Worm (Caenorhabditis elegans) whole organism, L3 larva: ENCODE data around the gene hbl-1.

Experiments
- R02D3.7 ChIP-seq: fragments of 150-350 bp; optimal IDR thresholded peaks from 2 replicates; lab custom pipeline; 2014; ENCODE audit warnings: missing biosample characterization, missing genetic modification characterization
- aly-2 ChIP-seq: fragments of 150-350 bp; optimal IDR thresholded peaks from 2 replicates; lab custom pipeline; 2014; ENCODE audit warnings: missing biosample characterization, missing genetic modification characterization
- ama-1 ChIP-seq: fragments of 150-350 bp; optimal IDR thresholded peaks from 2 replicates; lab custom pipeline; 2018
- ceh-16 ChIP-seq: sonication (generic microtip); optimal IDR thresholded peaks from 2 replicates; lab custom pipeline; 2017; ENCODE audit warnings: missing biosample characterization, missing genetic modification characterization
- ceh-28 ChIP-seq: fragments of 150-350 bp; optimal IDR thresholded peaks from 2 replicates; lab custom pipeline; 2014; ENCODE audit warnings: missing biosample characterization, missing genetic modification reagents, missing genetic modification characterization
- ceh-82 ChIP-seq: fragments of 150-350 bp; optimal IDR thresholded peaks from 2 replicates; lab custom pipeline; 2014; ENCODE audit warnings: missing biosample characterization, missing genetic modification characterization
- daf-12 ChIP-seq: fragments of 150-350 bp; optimal IDR thresholded peaks from 2 replicates; lab custom pipeline; 2014; ENCODE audit warnings: missing biosample characterization, missing genetic modification reagents, missing genetic modification characterization
- egl-27 ChIP-seq: sonication (generic microtip); optimal IDR thresholded peaks from 4 replicates; lab custom pipeline; 2017; ENCODE audit warnings: missing biosample characterization, missing genetic modification reagents, missing genetic modification characterization
- egl-5 ChIP-seq: fragments of 150-350 bp; optimal IDR thresholded peaks from 2 replicates; lab custom pipeline; 2017; ENCODE audit warnings: missing biosample characterization, missing genetic modification reagents, missing genetic modification characterization, inconsistent platforms
- elt-1 ChIP-seq: fragments of 150-350 bp; optimal IDR thresholded peaks from 2 replicates; lab custom pipeline; 2014; ENCODE audit warnings: missing biosample characterization, missing genetic modification characterization
- elt-2 ChIP-seq: sonication (generic microtip); optimal IDR thresholded peaks from 2 replicates; lab custom pipeline; 2016; ENCODE audit warnings: missing genetic modification reagents, mild to moderate bottlenecking, missing genetic modification characterization, missing compliant biosample characterization
- elt-3 ChIP-seq, 3 experiments: fragments of 150-350 bp in 1 of 3; sonication (generic microtip) in 2 of 3; optimal IDR thresholded peaks; 2 replicates in 2 of 3; 4 replicates in 1 of 3; lab custom pipeline; 2014 to 2017; ENCODE audit warnings: missing biosample characterization in 3 of 3, missing genetic modification characterization in 3 of 3
- eor-1 ChIP-seq, 2 experiments: fragments of 150-350 bp; optimal IDR thresholded peaks; 2 replicates each; lab custom pipeline; 2014 to 2018; ENCODE audit warnings: missing biosample characterization in 2 of 2, missing genetic modification characterization in 2 of 2
- fkh-10 ChIP-seq: sonication (generic microtip); optimal IDR thresholded peaks from 2 replicates; lab custom pipeline; 2017; ENCODE audit warnings: missing biosample characterization, missing genetic modification reagents, missing genetic modification characterization
- fkh-2 ChIP-seq: fragments of 150-350 bp; optimal IDR thresholded peaks from 2 replicates; lab custom pipeline; 2014; ENCODE audit warnings: missing biosample characterization, missing genetic modification reagents, missing genetic modification characterization
- fos-1 ChIP-seq: fragments of 150-350 bp; optimal IDR thresholded peaks from 2 replicates; lab custom pipeline; 2014; ENCODE audit warnings: missing biosample characterization, missing genetic modification characterization
- hmg-11 ChIP-seq: sonication (generic microtip); optimal IDR thresholded peaks from 2 replicates; lab custom pipeline; 2016; ENCODE audit warnings: missing genetic modification characterization, missing compliant biosample characterization
- jun-1 ChIP-seq: fragments of 150-350 bp; optimal IDR thresholded peaks from 2 replicates; lab custom pipeline; 2014; ENCODE audit warnings: missing biosample characterization, missing genetic modification reagents, missing genetic modification characterization
- lin-39 ChIP-seq: fragments of 150-350 bp; optimal IDR thresholded peaks from 2 replicates; lab custom pipeline; 2018; ENCODE audit warnings: missing biosample characterization, missing genetic modification reagents, missing genetic modification characterization
- lsy-12 ChIP-seq: sonication (generic microtip); optimal IDR thresholded peaks from 2 replicates; lab custom pipeline; 2016; ENCODE audit warnings: mild to moderate bottlenecking, missing genetic modification characterization, missing compliant biosample characterization
- mdl-1 ChIP-seq: fragments of 150-350 bp; optimal IDR thresholded peaks from 2 replicates; lab custom pipeline; 2014; ENCODE audit warnings: missing biosample characterization, missing genetic modification characterization
- mml-1 ChIP-seq: fragments of 150-350 bp; sonication (generic microtip); optimal IDR thresholded peaks from 3 replicates; lab custom pipeline; 2014; ENCODE audit warnings: missing biosample characterization, missing genetic modification characterization
- nfya-1 ChIP-seq: sonication (generic microtip); optimal IDR thresholded peaks from 2 replicates; lab custom pipeline; 2017; ENCODE audit warnings: missing genetic modification characterization, mild to moderate bottlenecking, missing compliant biosample characterization, antibody characterized with exemption, moderate library complexity; ENCODE audit not compliant: insufficient read depth
- nhr-11 ChIP-seq: fragments of 150-350 bp; optimal IDR thresholded peaks from 2 replicates; lab custom pipeline; 2014; ENCODE audit warnings: missing biosample characterization, missing genetic modification characterization
- nhr-12 ChIP-seq: fragments of 150-350 bp; optimal IDR thresholded peaks from 2 replicates; lab custom pipeline; 2014; ENCODE audit warnings: missing biosample characterization, missing genetic modification characterization
- nhr-23 ChIP-seq: fragments of 150-350 bp; optimal IDR thresholded peaks from 2 replicates; lab custom pipeline; 2014; ENCODE audit warnings: missing biosample characterization, missing genetic modification reagents, missing genetic modification characterization
- nhr-25 ChIP-seq: sonication (generic microtip); optimal IDR thresholded peaks from 2 replicates; lab custom pipeline; 2017; ENCODE audit warnings: missing biosample characterization, missing genetic modification characterization
- nhr-28 ChIP-seq: fragments of 150-350 bp; optimal IDR thresholded peaks from 2 replicates; lab custom pipeline; 2014; ENCODE audit warnings: missing biosample characterization, missing genetic modification characterization
- nhr-67 ChIP-seq: fragments of 150-350 bp; optimal IDR thresholded peaks from 2 replicates; lab custom pipeline; 2014; ENCODE audit warnings: missing biosample characterization, missing genetic modification characterization
- nhr-76 ChIP-seq: fragments of 150-350 bp; sonication (generic microtip); optimal IDR thresholded peaks from 5 replicates; lab custom pipeline; 2014; ENCODE audit warnings: missing biosample characterization, missing genetic modification characterization
- nhr-77 ChIP-seq: fragments of 150-350 bp; optimal IDR thresholded peaks from 2 replicates; lab custom pipeline; 2014; ENCODE audit warnings: missing biosample characterization, missing genetic modification characterization
- pha-4 ChIP-seq: fragments of 150-350 bp; optimal IDR thresholded peaks from 2 replicates; lab custom pipeline; 2014; ENCODE audit warnings: missing biosample characterization, missing genetic modification reagents, missing genetic modification characterization
- pqm-1 ChIP-seq: fragments of 150-350 bp; optimal IDR thresholded peaks from 2 replicates; lab custom pipeline; 2017; ENCODE audit warnings: missing biosample characterization, missing genetic modification characterization, inconsistent platforms
- sea-2 ChIP-seq: fragments of 150-350 bp; sonication (generic microtip); optimal IDR thresholded peaks from 4 replicates; lab custom pipeline; 2014; ENCODE audit warnings: missing biosample characterization, missing genetic modification reagents, missing genetic modification characterization
- skn-1 ChIP-seq: fragments of 150-350 bp; optimal IDR thresholded peaks from 2 replicates; lab custom pipeline; 2014; ENCODE audit warnings: missing biosample characterization, missing genetic modification characterization
- snpc-4 ChIP-seq: fragments of 150-350 bp; optimal IDR thresholded peaks from 2 replicates; lab custom pipeline; 2014; ENCODE audit warnings: missing biosample characterization, missing genetic modification characterization
- tbx-2 ChIP-seq: sonication (generic microtip); optimal IDR thresholded peaks from 2 replicates; lab custom pipeline; 2016; ENCODE audit warnings: mild to moderate bottlenecking, missing genetic modification characterization, missing compliant biosample characterization
- unc-39 ChIP-seq: sonication (generic microtip); optimal IDR thresholded peaks from 4 replicates; lab custom pipeline; 2017; ENCODE audit warnings: missing biosample characterization, missing genetic modification characterization
- unc-62 ChIP-seq: fragments of 150-350 bp; sonication (generic microtip); optimal IDR thresholded peaks from 4 replicates; lab custom pipeline; 2014; ENCODE audit warnings: missing biosample characterization, missing genetic modification reagents, missing genetic modification characterization
- zag-1 ChIP-seq: fragments of 150-350 bp; optimal IDR thresholded peaks from 2 replicates; lab custom pipeline; 2014; ENCODE audit warnings: missing biosample characterization, missing genetic modification characterization

Gene hbl-1

DNA sequence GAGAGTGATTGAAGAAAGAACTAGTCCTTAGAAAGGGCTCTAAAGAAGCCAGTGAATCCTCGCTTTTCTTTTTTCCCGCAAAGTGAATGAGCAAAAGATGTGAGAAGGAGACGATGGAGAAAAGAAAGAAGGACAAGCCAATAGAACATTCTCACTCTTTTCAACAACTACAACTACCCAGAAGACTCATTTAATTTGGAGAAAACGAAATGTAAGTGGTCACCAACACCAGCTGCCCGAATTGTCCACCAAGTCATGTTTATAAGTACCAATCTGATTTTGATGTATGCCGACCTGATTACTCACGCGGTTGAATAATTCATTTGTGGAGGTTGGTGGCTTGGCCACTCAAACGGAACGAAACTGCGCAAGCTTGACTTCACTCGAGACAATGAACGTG lies 19.4 kb upstream of the hbl-1 start:
- TF ChIP-seq ama-1 (lab: Kevin White, UChicago) = no peak
- no peak for TF ChIP-seq ceh-28
- no peak for TF ChIP-seq nhr-12 (tag; lab: Kevin White, UChicago)
- TF ChIP-seq jun-1 (tag; lab: Kevin White, UChicago) = no peak
- no peak for TF ChIP-seq R02D3.7 (tag; lab: Kevin White, UChicago)
- no peak for TF ChIP-seq nfya-1 (tag; lab: Kevin White, UChicago)
- no peak for TF ChIP-seq unc-62 (GFP tag; lab: Kevin White, UChicago)
- TF ChIP-seq lsy-12 (tag; lab: Kevin White, UChicago) = no peak

DNA sequence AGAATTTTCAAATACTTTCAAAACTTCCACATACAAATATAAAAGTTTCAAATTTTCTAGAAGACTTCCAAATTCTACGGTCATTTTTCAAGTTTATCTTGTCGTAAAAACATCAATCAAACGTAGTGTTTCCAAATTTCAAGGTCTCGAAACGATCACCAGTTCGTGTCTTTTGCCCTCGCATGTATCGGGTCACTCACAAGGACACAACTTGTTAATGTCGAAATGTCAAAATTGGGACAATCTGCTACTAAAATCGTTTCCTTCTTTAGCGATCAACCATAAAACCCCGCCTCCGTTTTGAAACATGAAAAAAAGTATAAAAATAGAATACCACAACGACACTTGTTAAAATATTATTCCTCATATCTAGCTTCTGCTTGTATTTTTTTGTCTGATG lies 18.4 kb upstream of the hbl-1 start:
- TF ChIP-seq nhr-25 (tag; lab: Kevin White, UChicago) (peak; percentile 91), nhr-23 (peak; percentile 24), ceh-28 (no peak), unc-39 (tag; lab: Kevin White, UChicago) (no peak), unc-62 (GFP tag; lab: Kevin White, UChicago) (peak; percentile 46), nhr-77 (tag; lab: Kevin White, UChicago) (no peak)

DNA sequence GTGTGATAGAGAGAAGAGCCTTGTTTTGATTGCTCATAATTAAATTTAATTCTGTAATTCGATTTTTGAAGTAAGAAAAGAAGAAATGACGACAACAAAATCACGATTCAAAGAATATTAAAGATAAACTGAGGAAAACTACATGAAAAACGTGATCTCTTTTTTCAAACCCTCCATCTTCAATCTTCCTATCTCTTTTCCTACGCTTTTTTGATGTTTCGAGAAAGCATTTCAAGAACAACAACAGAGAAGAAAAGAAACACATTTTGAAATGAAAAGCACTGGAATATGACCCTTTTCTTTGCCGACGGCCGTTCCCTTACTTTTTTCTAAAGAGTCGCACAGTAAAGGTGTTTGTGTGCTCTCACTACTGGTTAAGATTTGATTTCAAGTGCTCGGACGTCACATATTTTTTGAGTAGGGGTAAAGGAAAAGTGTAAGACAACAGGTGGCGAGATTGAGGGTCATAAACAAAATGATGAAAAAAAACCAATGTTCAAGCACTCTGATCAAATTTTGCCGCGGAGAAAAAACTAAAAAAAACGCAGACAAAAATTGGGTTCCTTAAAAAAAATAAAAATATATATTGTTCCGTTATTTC lies 16.0 kb upstream of the hbl-1 start, which contains the start of gene F13D11.3:
TSS of gene F13D11.3 (minus strand) at position 51 of the 601 bp plus-strand sequence.
- no peak for TF ChIP-seq unc-62 (GFP tag; lab: Kevin White, UChicago)
- peak; percentile 40 for TF ChIP-seq pha-4 (tag; lab: Kevin White, UChicago)
- TF ChIP-seq nfya-1 (tag; lab: Kevin White, UChicago) = peak; percentile 2
- no peak for TF ChIP-seq egl-27 (tag; lab: Kevin White, UChicago)
- TF ChIP-seq, all 47 proteins: peak for 2

DNA sequence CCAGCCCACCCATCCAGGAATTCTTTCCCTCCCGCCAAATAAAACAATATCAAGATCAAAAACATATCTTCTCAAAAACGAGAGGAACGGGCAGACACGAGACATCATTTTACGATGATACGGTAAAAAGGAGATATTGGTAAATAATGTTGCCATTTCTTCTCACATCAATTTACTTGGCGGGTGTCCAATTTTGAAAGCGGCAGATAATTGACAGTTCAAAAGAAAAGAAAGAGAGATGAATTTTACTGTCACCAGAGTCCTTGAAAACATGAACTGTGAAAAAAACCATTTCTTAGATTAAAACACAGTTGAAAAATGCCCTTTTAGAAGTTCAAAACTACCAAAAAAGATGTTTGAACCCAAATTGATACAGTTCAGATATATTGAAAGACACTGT lies 11.3 kb upstream of the hbl-1 start:
- peak; percentile 85 for TF ChIP-seq nhr-25 (tag; lab: Kevin White, UChicago)
- no peak for TF ChIP-seq sea-2 (GFP tag; lab: Kevin White, UChicago)
- no peak for TF ChIP-seq daf-12 (tag; lab: Kevin White, UChicago)
- TF ChIP-seq unc-62 (GFP tag; lab: Kevin White, UChicago) = no peak
- TF ChIP-seq aly-2 = no peak
- TF ChIP-seq nhr-76 (tag; lab: Kevin White, UChicago) = no peak
- no peak for TF ChIP-seq unc-39 (tag; lab: Kevin White, UChicago)
- no peak for TF ChIP-seq egl-5
- TF ChIP-seq elt-1 (tag; lab: Kevin White, UChicago) = peak; percentile 9
- TF ChIP-seq mdl-1 (tag; lab: Kevin White, UChicago) = peak; percentile 17
- no peak for TF ChIP-seq nhr-12 (tag; lab: Kevin White, UChicago)
- TF ChIP-seq nhr-77 (tag; lab: Kevin White, UChicago) = no peak

DNA sequence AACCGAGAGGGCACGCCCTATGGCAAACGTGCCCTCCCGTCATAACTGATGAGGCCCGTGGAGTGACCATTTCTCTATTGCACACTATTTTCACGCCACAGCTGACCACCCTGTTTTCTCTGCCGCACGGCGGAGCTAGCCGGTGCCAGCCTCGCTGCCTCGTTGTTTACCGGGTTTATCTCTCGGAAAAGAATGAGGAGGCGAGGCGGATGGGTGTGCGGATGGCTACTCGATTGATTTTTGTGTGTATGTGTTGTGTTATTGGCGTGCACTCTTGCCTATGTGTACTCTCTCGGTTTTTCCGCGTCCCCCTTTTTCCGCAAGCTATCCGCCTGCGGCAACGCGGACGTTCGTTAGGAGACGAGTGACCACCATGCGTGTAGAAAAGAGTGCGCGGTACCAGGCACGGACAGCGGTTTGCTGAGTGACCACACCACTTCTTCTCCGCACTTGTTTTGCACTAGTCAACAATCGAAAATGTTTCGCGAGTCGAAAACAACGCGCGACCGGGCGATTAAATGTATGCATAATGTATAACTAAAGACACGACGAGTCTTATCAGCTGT lies 9.9 kb upstream of the hbl-1 start:
- no peak for TF ChIP-seq zag-1 (tag; lab: Kevin White, UChicago)
- TF ChIP-seq hmg-11 (tag; lab: Kevin White, UChicago) = peak; percentile 83
- peak; percentile 54 for TF ChIP-seq fkh-10 (GFP tag; lab: Kevin White, UChicago)
- peak; percentile 79 for TF ChIP-seq tbx-2 (tag; lab: Kevin White, UChicago)
- TF ChIP-seq sea-2 (GFP tag; lab: Kevin White, UChicago) = peak; percentile 99
- TF ChIP-seq fos-1 = peak; percentile 70
- peak; percentile 5 for TF ChIP-seq jun-1 (tag; lab: Kevin White, UChicago)
- TF ChIP-seq unc-62 (GFP tag; lab: Kevin White, UChicago) = peak; percentile 69
- TF ChIP-seq nhr-28 = no peak
- TF ChIP-seq egl-5 = peak; percentile 94
- TF ChIP-seq ceh-28 = peak; percentile 73
- TF ChIP-seq ceh-16 = no peak
- no peak for TF ChIP-seq skn-1 (tag; lab: Kevin White, UChicago)
- TF ChIP-seq aly-2 = no peak
- no peak for TF ChIP-seq nhr-67 (tag; lab: Kevin White, UChicago)
- TF ChIP-seq pqm-1 (tag; lab: Kevin White, UChicago) = peak; percentile 24
- TF ChIP-seq fkh-2 (tag; lab: Kevin White, UChicago) = peak; percentile 72
- TF ChIP-seq ceh-82 (tag; lab: Kevin White, UChicago) = no peak
- no peak for TF ChIP-seq mml-1
- no peak for TF ChIP-seq snpc-4 (tag; lab: Kevin White, UChicago)
- TF ChIP-seq pha-4 (tag; lab: Kevin White, UChicago) = peak; percentile 75
- peak; percentile 80 for TF ChIP-seq lin-39
- peak; percentile 19 for TF ChIP-seq elt-2
- peak; percentile 54 for TF ChIP-seq nhr-11 (tag; lab: Kevin White, UChicago)
- TF ChIP-seq nhr-12 (tag; lab: Kevin White, UChicago) = no peak
- no peak for TF ChIP-seq elt-1 (tag; lab: Kevin White, UChicago)
- TF ChIP-seq eor-1 (tag; optimal IDR thresholded peaks at IDR 0.05; lab: Kevin White, UChicago) = no peak
- peak; percentile 87 for TF ChIP-seq nfya-1 (tag; lab: Kevin White, UChicago)
- TF ChIP-seq mdl-1 (tag; lab: Kevin White, UChicago) = peak; percentile 45
- TF ChIP-seq R02D3.7 (tag; lab: Kevin White, UChicago) = peak; percentile 3
- TF ChIP-seq nhr-76 (tag; lab: Kevin White, UChicago) = no peak
- no peak for TF ChIP-seq lsy-12 (tag; lab: Kevin White, UChicago)
- no peak for TF ChIP-seq elt-3 (tag; optimal IDR thresholded peaks at IDR 0.05; lab: Kevin White, UChicago)
